Fruit fly (Drosophila melanogaster): Measurements from ENCODE around the gene PlexB.

Gene PlexB

dm6 chr4:56242-57159, 12.9 kb upstream of the PlexB start, which contains the start of gene ci (continued):
- TF ChIP-seq twi (tag; optimal IDR thresholded peaks at IDR 0.05) (peak; percentile 87), CG33557 (GFP tag; optimal IDR thresholded peaks at IDR 0.05) (peak; percentile 45), MBD-R2 (GFP tag; IDR thresholded peaks at IDR 0.05) (peak; percentile 40; the same call in 1 of the 2 replicates), grau (tag; optimal IDR thresholded peaks at IDR 0.05) (peak; percentile 10), maf-S (GFP tag; optimal IDR thresholded peaks at IDR 0.05) (no peak), CG15601 (tag; optimal IDR thresholded peaks at IDR 0.05) (peak; percentile 47), Deaf1 (tag; optimal IDR thresholded peaks at IDR 0.05) (peak; percentile 95), salm (tag; optimal IDR thresholded peaks at IDR 0.05) (peak; percentile 43), CTCF (GFP tag; optimal IDR thresholded peaks at IDR 0.05) (no peak), CG12299 (tag; optimal IDR thresholded peaks at IDR 0.05) (peak; percentile 61), CG10543 (GFP tag; optimal IDR thresholded peaks at IDR 0.05) (peak; percentile 90), dysf (GFP tag; IDR thresholded peaks at IDR 0.05) (no peak), NFAT (GFP tag; IDR thresholded peaks at IDR 0.05) (no peak), CG12104 (GFP tag; optimal IDR thresholded peaks at IDR 0.05) (no peak), row (GFP tag; IDR thresholded peaks at IDR 0.05) (peak; percentile 84), Dek (tag; optimal IDR thresholded peaks at IDR 0.05) (no peak), Side (GFP tag; optimal IDR thresholded peaks at IDR 0.05) (peak; percentile 12), HLHmδ (GFP tag; optimal IDR thresholded peaks at IDR 0.05) (no peak), MTF-1 (GFP tag; optimal IDR thresholded peaks at IDR 0.05; ENCODE audit: borderline replicate concordance) (peak; percentile 48), chinmo (GFP tag; IDR thresholded peaks at IDR 0.05; ENCODE audit: partially characterized antibody) (peak; percentile 100; the same call in 2 of the 4 replicates), wek (GFP tag; optimal IDR thresholded peaks at IDR 0.05) (peak; percentile 55), Sry-δ (GFP tag; optimal IDR thresholded peaks at IDR 0.05) (no peak), sc (optimal IDR thresholded peaks at IDR 0.05) (no peak), sc (GFP tag; optimal IDR thresholded peaks at IDR 0.05) (no peak), dmrt11E (tag; optimal IDR thresholded peaks at IDR 0.05) (peak; percentile 14), trem (tag; optimal IDR thresholded peaks at IDR 0.05) (peak; percentile 19), CG10267 (tag; optimal IDR thresholded peaks at IDR 0.05) (peak; percentile 11), eve (GFP tag; optimal IDR thresholded peaks at IDR 0.05) (peak in 1 of 2 experiments; percentile 79), CG18262 (tag; optimal IDR thresholded peaks at IDR 0.05) (no peak), run (tag; optimal IDR thresholded peaks at IDR 0.05) (no peak), HmgZ (tag; optimal IDR thresholded peaks at IDR 0.05) (peak; percentile 66), HmgD (GFP tag; optimal IDR thresholded peaks at IDR 0.05) (peak; percentile 0), CG4730 (GFP tag; IDR thresholded peaks at IDR 0.05) (no peak), Ets97D (GFP tag; optimal IDR thresholded peaks at IDR 0.05) (no peak), gem (tag; optimal IDR thresholded peaks at IDR 0.05) (no peak), tll (GFP tag; optimal IDR thresholded peaks at IDR 0.05) (peak in 1 of 2 experiments; percentile 44), Dfd (GFP tag; optimal IDR thresholded peaks at IDR 0.05) (no peak), sim (GFP tag; IDR thresholded peaks at IDR 0.05) (0 out of 2 replicates have a peak, but pooled peaks have one; percentile 21), mirr (GFP tag; optimal IDR thresholded peaks at IDR 0.05) (peak; percentile 98), CG2199 (GFP tag; IDR thresholded peaks at IDR 0.05) (peak; percentile 99), CG8290 (GFP tag; optimal IDR thresholded peaks at IDR 0.05) (peak; percentile 65), CG8290 (tag; optimal IDR thresholded peaks at IDR 0.05) (peak; percentile 70 to 94), CG34376 (GFP tag; optimal IDR thresholded peaks at IDR 0.05) (peak; percentile 94), gcm (GFP tag; optimal IDR thresholded peaks at IDR 0.05) (peak; percentile 47), B-H2 (GFP tag; optimal IDR thresholded peaks at IDR 0.05) (peak; percentile 71), tio (GFP tag; optimal IDR thresholded peaks at IDR 0.05) (no peak), gsb-n (tag; optimal IDR thresholded peaks at IDR 0.05) (peak; percentile 24), CG17361 (GFP tag; IDR thresholded peaks at IDR 0.05) (peak; percentile 9; the same call in 1 of the 3 replicates)
